Fruit fly (Drosophila melanogaster): ENCODE data around the gene abd-A.

The abd-A gene

DNA sequence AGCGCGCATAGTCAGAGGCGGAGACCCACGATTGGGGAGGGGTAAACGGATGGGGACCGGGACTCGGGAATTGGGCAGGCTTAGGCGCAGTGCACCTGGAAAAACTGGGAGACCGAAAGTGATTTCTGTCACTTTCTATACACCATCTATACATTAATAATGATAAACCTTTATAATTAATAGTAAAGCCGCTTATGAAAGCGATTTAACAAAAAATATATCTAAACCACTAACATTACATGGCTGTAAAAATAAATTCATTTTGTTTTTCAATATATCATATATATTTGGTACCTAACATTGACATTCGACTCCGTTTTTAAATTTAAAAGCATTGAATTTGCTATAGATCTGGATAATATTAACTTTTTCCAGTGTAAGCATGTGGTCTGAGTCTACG is 28.9 kb downstream of the abd-A start:
- TF ChIP-seq sv (GFP tag; optimal IDR thresholded peaks at IDR 0.05) (no peak), OdsH (GFP tag; optimal IDR thresholded peaks at IDR 0.05) (no peak), fru (GFP tag; optimal IDR thresholded peaks at IDR 0.05) (no peak), dsf (GFP tag; optimal IDR thresholded peaks at IDR 0.05; ENCODE audit: borderline replicate concordance) (no peak), Hr78 (GFP tag; optimal IDR thresholded peaks at IDR 0.05) (no peak), ey (GFP tag; optimal IDR thresholded peaks at IDR 0.05) (no peak), Dif (GFP tag; optimal IDR thresholded peaks at IDR 0.05; ENCODE audit: partially characterized antibody) (no peak), woc (GFP tag; optimal IDR thresholded peaks at IDR 0.05) (no peak), dl (GFP tag; optimal IDR thresholded peaks at IDR 0.05; ENCODE audit: insufficient read depth in 1 of 2, partially characterized antibody in 2 of 2) (no peak), dmrt93B (GFP tag; optimal IDR thresholded peaks at IDR 0.05) (no peak), rgr (GFP tag; optimal IDR thresholded peaks at IDR 0.05) (no peak), usp (GFP tag; optimal IDR thresholded peaks at IDR 0.05) (no peak)

dm6 chr3R:16800272-16800671 is 29.6 kb downstream of the abd-A start:
- TF ChIP-seq Rel (GFP tag; optimal IDR thresholded peaks at IDR 0.05) = no peak
- no peak for TF ChIP-seq Rel (tag; optimal IDR thresholded peaks at IDR 0.05)
- TF ChIP-seq sage (GFP tag; optimal IDR thresholded peaks at IDR 0.05) = no peak
- TF ChIP-seq CrebA (GFP tag; optimal IDR thresholded peaks at IDR 0.05; ENCODE audit: borderline replicate concordance) = no peak
- TF ChIP-seq Myc (optimal IDR thresholded peaks at IDR 0.05) = no peak
- TF ChIP-seq Abd-B (GFP tag; optimal IDR thresholded peaks at IDR 0.05) = no peak
- TF ChIP-seq Hr83 (GFP tag; optimal IDR thresholded peaks at IDR 0.05; ENCODE audit: poor library complexity, severe bottlenecking) = no peak
- no peak for TF ChIP-seq pan (optimal IDR thresholded peaks at IDR 0.05)

dm6 chr3R:16798516-16799040 is 31.3 kb downstream of the abd-A start:
- TF ChIP-seq Dif (GFP tag; optimal IDR thresholded peaks at IDR 0.05; ENCODE audit: partially characterized antibody) (peak; percentile 83), foxo (GFP tag; optimal IDR thresholded peaks at IDR 0.05) (peak in 1 of 2 experiments; percentile 71), rgr (GFP tag; optimal IDR thresholded peaks at IDR 0.05) (peak; percentile 63), CG9705 (GFP tag; optimal IDR thresholded peaks at IDR 0.05) (peak; percentile 48), Hr78 (GFP tag; optimal IDR thresholded peaks at IDR 0.05) (no peak), fru (GFP tag; optimal IDR thresholded peaks at IDR 0.05) (peak; percentile 51), psq (GFP tag; optimal IDR thresholded peaks at IDR 0.05) (peak; percentile 38), br (GFP tag; optimal IDR thresholded peaks at IDR 0.05) (peak; percentile 62), OdsH (GFP tag; optimal IDR thresholded peaks at IDR 0.05) (peak; percentile 53), dl (GFP tag; optimal IDR thresholded peaks at IDR 0.05; ENCODE audit: insufficient read depth in 1 of 2, partially characterized antibody in 2 of 2) (peak in 1 of 2 experiments; percentile 36), ey (GFP tag; optimal IDR thresholded peaks at IDR 0.05) (peak; percentile 33), pan (optimal IDR thresholded peaks at IDR 0.05) (no peak), dmrt93B (GFP tag; optimal IDR thresholded peaks at IDR 0.05) (peak; percentile 44), Hr83 (GFP tag; optimal IDR thresholded peaks at IDR 0.05; ENCODE audit: poor library complexity, severe bottlenecking) (peak; percentile 14), HLH106 (tag; optimal IDR thresholded peaks at IDR 0.05) (peak; percentile 42), sv (GFP tag; optimal IDR thresholded peaks at IDR 0.05) (peak; percentile 87), CG32264 (GFP tag; optimal IDR thresholded peaks at IDR 0.05) (no peak), h (GFP tag; optimal IDR thresholded peaks at IDR 0.05) (peak; percentile 47), Rel (GFP tag; optimal IDR thresholded peaks at IDR 0.05) (no peak), Rel (tag; optimal IDR thresholded peaks at IDR 0.05) (no peak), Sp1 (GFP tag; optimal IDR thresholded peaks at IDR 0.05) (peak; percentile 23), Hnf4 (GFP tag; optimal IDR thresholded peaks at IDR 0.05) (peak; percentile 41), woc (GFP tag; optimal IDR thresholded peaks at IDR 0.05) (no peak), Vsx2 (GFP tag; optimal IDR thresholded peaks at IDR 0.05; ENCODE audit: partially characterized antibody) (peak; percentile 91), Myc (optimal IDR thresholded peaks at IDR 0.05) (peak; percentile 95), usp (GFP tag; optimal IDR thresholded peaks at IDR 0.05) (no peak), tai (GFP tag; optimal IDR thresholded peaks at IDR 0.05) (peak; percentile 13)

- no peak for TF ChIP-seq CG9705 (GFP tag; optimal IDR thresholded peaks at IDR 0.05)
- no peak for TF ChIP-seq Hnf4 (GFP tag; optimal IDR thresholded peaks at IDR 0.05)
- no peak for TF ChIP-seq Hr78 (GFP tag; optimal IDR thresholded peaks at IDR 0.05)
- no peak for TF ChIP-seq Mio (GFP tag; optimal IDR thresholded peaks at IDR 0.05)
- TF ChIP-seq GATAd (GFP tag; optimal IDR thresholded peaks at IDR 0.05) = no peak
- TF ChIP-seq sage (GFP tag; optimal IDR thresholded peaks at IDR 0.05) = no peak
- no peak for TF ChIP-seq tai (GFP tag; optimal IDR thresholded peaks at IDR 0.05)
- TF ChIP-seq lola (GFP tag; optimal IDR thresholded peaks at IDR 0.05) = no peak
- no peak for TF ChIP-seq dsf (GFP tag; optimal IDR thresholded peaks at IDR 0.05; ENCODE audit: borderline replicate concordance)
- TF ChIP-seq Hr83 (GFP tag; optimal IDR thresholded peaks at IDR 0.05; ENCODE audit: poor library complexity, severe bottlenecking) = no peak
- TF ChIP-seq OdsH (GFP tag; optimal IDR thresholded peaks at IDR 0.05) = no peak
- TF ChIP-seq h (GFP tag; optimal IDR thresholded peaks at IDR 0.05) = no peak
- no peak for TF ChIP-seq dl (GFP tag; optimal IDR thresholded peaks at IDR 0.05; ENCODE audit: insufficient read depth in 1 of 2, partially characterized antibody in 2 of 2)
- TF ChIP-seq Dfd (GFP tag; optimal IDR thresholded peaks at IDR 0.05) = no peak
- TF ChIP-seq woc (GFP tag; optimal IDR thresholded peaks at IDR 0.05) = no peak
- no peak for TF ChIP-seq fru (GFP tag; optimal IDR thresholded peaks at IDR 0.05)
- TF ChIP-seq Sp1 (GFP tag; optimal IDR thresholded peaks at IDR 0.05) = no peak
These were observed 32.0 kb downstream of the abd-A start for dm6 chr3R:16797805-16798204.
